Fruit fly (Drosophila melanogaster) whole organism, embryonic: Measurements from ENCODE around the gene Claspin.

Experiments
- ATbp ChIP-seq: fragments of 200-800 bp; sonication (Bioruptor generic); optimal IDR thresholded peaks from 2 replicates; lab custom pipeline; 2017; ENCODE audit warnings: missing biosample characterization, mild to moderate bottlenecking, missing genetic modification characterization, missing genetic modification reagents
- Bteb2 ChIP-seq: fragments of 200-800 bp; sonication (Bioruptor generic); optimal IDR thresholded peaks from 2 replicates; lab custom pipeline; 2016; ENCODE audit warnings: missing biosample characterization, missing genetic modification characterization
- CG18476 ChIP-seq: fragments of 200-800 bp; sonication (Bioruptor generic); optimal IDR thresholded peaks from 2 replicates; lab custom pipeline; 2016; ENCODE audit warnings: missing biosample characterization, mild to moderate bottlenecking, missing genetic modification characterization
- Dref ChIP-seq: fragments of 200-800 bp; sonication (Bioruptor generic); IDR thresholded peaks from 2 replicates; pipeline ENCODE4 v1.3.6; 2022; ENCODE audit warnings: missing biosample characterization, missing genetic modification characterization
- Drgx ChIP-seq: fragments of 200-800 bp; sonication (Bioruptor generic); IDR thresholded peaks from 2 replicates; pipeline ENCODE4 v1.3.6; 2022; ENCODE audit warnings: missing biosample characterization, missing genetic modification characterization
- Kr ChIP-seq: fragments of 200-800 bp; sonication (Bioruptor generic); optimal IDR thresholded peaks from 2 replicates; lab custom pipeline; 2017; ENCODE audit warnings: missing biosample characterization, mild to moderate bottlenecking, missing genetic modification characterization
- PHDP ChIP-seq: fragments of 200-800 bp; sonication (Bioruptor generic); optimal IDR thresholded peaks from 3 replicates; lab custom pipeline; 2018; ENCODE audit warnings: missing biosample characterization, mild to moderate bottlenecking, missing genetic modification characterization, moderate library complexity
- Sox102F ChIP-seq: fragments of 200-800 bp; sonication (Bioruptor generic); optimal IDR thresholded peaks from 2 replicates; lab custom pipeline; 2018; ENCODE audit warnings: missing biosample characterization, mild to moderate bottlenecking, missing genetic modification characterization, moderate library complexity
- Xrp1 ChIP-seq: fragments of 200-800 bp; sonication (Bioruptor generic); IDR thresholded peaks from 2 replicates; pipeline ENCODE4 v1.3.6; 2022; ENCODE audit warnings: missing biosample characterization, missing genetic modification characterization
- caup ChIP-seq: fragments of 200-800 bp; sonication (Bioruptor generic); optimal IDR thresholded peaks from 3 replicates; lab custom pipeline; 2017; ENCODE audit warnings: missing biosample characterization, mild to moderate bottlenecking, missing genetic modification characterization, moderate library complexity; ENCODE audit not compliant: severe bottlenecking
- pan ChIP-seq, 4 experiments: fragments of >200 bp in 3 of 4; fragments of 200-800 bp in 1 of 4; sonication (Bioruptor generic) in 1 of 4; optimal IDR thresholded peaks in 3 of 4; IDR thresholded peaks in 1 of 4; 2 replicates each; pipeline versions ENCODE4 v1.3.6 to Lab custom; 2017 to 2022; ENCODE audit warnings: missing biosample characterization in 2 of 4, missing genetic modification characterization in 2 of 4, mixed read lengths in 1 of 4
- sc ChIP-seq, 3 experiments: fragments of >200 bp in 2 of 3; fragments of 200-800 bp in 1 of 3; sonication (Bioruptor generic) in 1 of 3; optimal IDR thresholded peaks; 2 replicates in 2 of 3; 3 replicates in 1 of 3; lab custom pipeline; 2017; ENCODE audit warnings: mild to moderate bottlenecking in 1 of 3, missing biosample characterization in 1 of 3, missing genetic modification characterization in 1 of 3, missing genetic modification reagents in 1 of 3
- tap ChIP-seq: fragments of 200-800 bp; optimal IDR thresholded peaks from 3 replicates; lab custom pipeline; 2019; ENCODE audit warnings: missing biosample characterization, mild to moderate bottlenecking, missing genetic modification characterization, moderate library complexity
- zen ChIP-seq: fragments of 200-800 bp; sonication (Bioruptor generic); optimal IDR thresholded peaks from 3 replicates; lab custom pipeline; 2018; ENCODE audit warnings: missing biosample characterization, mild to moderate bottlenecking, missing genetic modification characterization, moderate library complexity

dm6 chr3L:4322032-4322617 is 8.8 kb downstream of the Claspin start, which contains the start of gene CG15014:
- TF ChIP-seq Sox102F (GFP tag; lab: Kevin White, UChicago) (no peak), Xrp1 (GFP tag; lab: Robert Waterston, UW) (no peak), pan (optimal IDR thresholded peaks at IDR 0.05; lab: Kevin White, UChicago) (no peak), pan (GFP tag; optimal IDR thresholded peaks at IDR 0.05 in 1 of 2, IDR thresholded peaks at IDR 0.05 in 1 of 2) (no peak), Kr (GFP tag; lab: Kevin White, UChicago) (no peak), tap (no peak), CG18476 (GFP tag; lab: Kevin White, UChicago) (no peak), Dref (GFP tag; lab: Robert Waterston, UW) (no peak), PHDP (tag; lab: Kevin White, UChicago) (no peak), sc (optimal IDR thresholded peaks at IDR 0.05; lab: Kevin White, UChicago) (no peak), sc (GFP tag; optimal IDR thresholded peaks at IDR 0.05; lab: Kevin White, UChicago) (no peak), Bteb2 (GFP tag; lab: Kevin White, UChicago) (no peak), ATbp (GFP tag; lab: Kevin White, UChicago) (no peak), caup (GFP tag; lab: Kevin White, UChicago) (no peak), zen (tag; lab: Kevin White, UChicago) (no peak), Drgx (no peak)
